Fruit fly (Drosophila melanogaster) whole organism, embryonic: ENCODE measurements around the gene CG10730.

Source experiments
- Atf3 ChIP-seq: fragments of 200-800 bp; sonication (Bioruptor generic); optimal IDR thresholded peaks from 3 replicates; lab custom pipeline; 2016; ENCODE audit warnings: missing biosample characterization, missing genetic modification characterization
- BEAF-32 ChIP-seq: fragments of 200-800 bp; sonication (Bioruptor generic); optimal IDR thresholded peaks from 3 replicates; lab custom pipeline; 2017; ENCODE audit warnings: missing biosample characterization, missing genetic modification characterization, mild to moderate bottlenecking, moderate library complexity, missing genetic modification reagents
- CG10274 ChIP-seq: fragments of 200-800 bp; sonication (Bioruptor generic); optimal IDR thresholded peaks from 3 replicates; lab custom pipeline; 2017; ENCODE audit warnings: missing biosample characterization, mild to moderate bottlenecking, missing genetic modification characterization
- CG11093 ChIP-seq: fragments of 200-800 bp; sonication (Bioruptor generic); IDR thresholded peaks from 3 replicates; pipeline ENCODE4 v1.3.6; 2022; ENCODE audit warnings: missing biosample characterization, missing genetic modification characterization
- CG11560 ChIP-seq: fragments of 200-800 bp; sonication (Bioruptor generic); IDR thresholded peaks from 3 replicates; pipeline ENCODE4 v1.3.6; 2022; ENCODE audit warnings: missing biosample characterization, missing genetic modification characterization
- CG11695 ChIP-seq: fragments of 200-800 bp; sonication (Bioruptor generic); IDR thresholded peaks from 3 replicates; pipeline ENCODE4 v1.3.6; 2022; ENCODE audit warnings: missing biosample characterization, missing genetic modification characterization
- CG12659 ChIP-seq: fragments of 200-800 bp; sonication (Bioruptor generic); optimal IDR thresholded peaks from 3 replicates; lab custom pipeline; 2017; ENCODE audit warnings: mild to moderate bottlenecking, missing biosample characterization, missing genetic modification reagents, missing genetic modification characterization
- CG14667 ChIP-seq: fragments of 200-800 bp; sonication (Bioruptor generic); IDR thresholded peaks from 2 replicates; pipeline ENCODE4 v1.3.6; 2022; ENCODE audit warnings: missing biosample characterization, missing genetic modification characterization
- CG15601 ChIP-seq: fragments of 200-800 bp; sonication (Bioruptor generic); optimal IDR thresholded peaks from 3 replicates; lab custom pipeline; 2019; ENCODE audit warnings: missing biosample characterization, mild to moderate bottlenecking, missing genetic modification characterization, moderate library complexity
- CG1602 ChIP-seq: fragments of 200-800 bp; sonication (Bioruptor generic); optimal IDR thresholded peaks from 3 replicates; lab custom pipeline; 2016; ENCODE audit warnings: missing biosample characterization, missing genetic modification characterization
- CG17186 ChIP-seq: fragments of 200-800 bp; sonication (Bioruptor generic); optimal IDR thresholded peaks from 3 replicates; lab custom pipeline; 2017; ENCODE audit warnings: missing biosample characterization, missing genetic modification reagents, missing genetic modification characterization
- CG17612 ChIP-seq: fragments of 200-800 bp; sonication (Bioruptor generic); IDR thresholded peaks from 2 replicates; pipeline ENCODE4 v1.3.6; 2022; ENCODE audit warnings: missing biosample characterization, missing genetic modification characterization
- CG18011 ChIP-seq: fragments of 200-800 bp; sonication (Bioruptor generic); optimal IDR thresholded peaks from 2 replicates; lab custom pipeline; 2017; ENCODE audit warnings: missing biosample characterization, missing genetic modification characterization, mild to moderate bottlenecking, moderate library complexity, missing genotype
- CG2129 ChIP-seq: fragments of 200-800 bp; sonication (Bioruptor generic); IDR thresholded peaks from 2 replicates; pipeline ENCODE4 v1.3.6; 2022; ENCODE audit warnings: missing biosample characterization, missing genetic modification characterization; ENCODE audit not compliant: partially characterized antibody
- CG2712 ChIP-seq: fragments of 200-800 bp; optimal IDR thresholded peaks from 3 replicates; lab custom pipeline; 2019; ENCODE audit warnings: missing biosample characterization, mild to moderate bottlenecking, missing genetic modification characterization, moderate library complexity
- CG30431 ChIP-seq: fragments of 200-800 bp; sonication (Bioruptor generic); optimal IDR thresholded peaks from 2 replicates; lab custom pipeline; 2017; ENCODE audit warnings: missing biosample characterization, missing genetic modification characterization
- CG3163 ChIP-seq: fragments of 200-800 bp; sonication (Bioruptor generic); optimal IDR thresholded peaks from 3 replicates; lab custom pipeline; 2016; ENCODE audit warnings: missing biosample characterization, missing genetic modification characterization
- CG32532 ChIP-seq: fragments of 200-800 bp; sonication (Bioruptor generic); IDR thresholded peaks from 2 replicates; pipeline ENCODE4 v1.3.6; 2022; ENCODE audit warnings: missing biosample characterization, missing genetic modification characterization
- CG3407 ChIP-seq: fragments of 200-800 bp; sonication (Bioruptor generic); optimal IDR thresholded peaks from 2 replicates; lab custom pipeline; 2018; ENCODE audit warnings: missing biosample characterization, mild to moderate bottlenecking, missing genetic modification characterization
- CG4707 ChIP-seq: fragments of 200-800 bp; sonication (Bioruptor generic); optimal IDR thresholded peaks from 2 replicates; lab custom pipeline; 2018; ENCODE audit warnings: missing biosample characterization, mild to moderate bottlenecking, missing genetic modification characterization, moderate library complexity
- CG6254 ChIP-seq: fragments of 200-800 bp; sonication (Bioruptor generic); optimal IDR thresholded peaks from 3 replicates; lab custom pipeline; 2017; ENCODE audit warnings: mild to moderate bottlenecking, missing biosample characterization, missing genetic modification reagents, missing genetic modification characterization
- CG7372 ChIP-seq: fragments of 200-800 bp; sonication (Bioruptor generic); IDR thresholded peaks from 2 replicates; pipeline ENCODE4 v1.3.6; 2022; ENCODE audit warnings: missing biosample characterization, missing genetic modification characterization
- CG7928 ChIP-seq: fragments of 200-800 bp; sonication (Bioruptor generic); optimal IDR thresholded peaks from 2 replicates; lab custom pipeline; 2017; ENCODE audit warnings: missing biosample characterization, mild to moderate bottlenecking, missing genetic modification characterization
- CG8089 ChIP-seq: fragments of 200-800 bp; sonication (Bioruptor generic); optimal IDR thresholded peaks from 3 replicates; lab custom pipeline; 2016; ENCODE audit warnings: missing biosample characterization, missing genetic modification characterization
- CG8478 ChIP-seq: fragments of >200 bp; optimal IDR thresholded peaks from 2 replicates; lab custom pipeline; 2018
- CG8924 ChIP-seq: fragments of 200-800 bp; optimal IDR thresholded peaks from 3 replicates; lab custom pipeline; 2019; ENCODE audit warnings: missing biosample characterization, mild to moderate bottlenecking, missing genetic modification characterization, moderate library complexity
- CG9876 ChIP-seq: fragments of 200-800 bp; sonication (Bioruptor generic); optimal IDR thresholded peaks from 2 replicates; lab custom pipeline; 2016; ENCODE audit warnings: missing biosample characterization, missing genetic modification characterization
- CTCF ChIP-seq: fragments of 200-800 bp; sonication (Bioruptor generic); optimal IDR thresholded peaks from 2 replicates; lab custom pipeline; 2017; ENCODE audit warnings: missing biosample characterization, mild to moderate bottlenecking, missing genetic modification characterization, moderate library complexity
- Dip2 ChIP-seq: fragments of 200-800 bp; sonication (Bioruptor generic); IDR thresholded peaks from 2 replicates; pipeline ENCODE4 v1.3.6; 2022; ENCODE audit warnings: missing biosample characterization, missing genetic modification characterization
- Gug ChIP-seq: fragments of 200-800 bp; sonication (Bioruptor generic); IDR thresholded peaks from 4 replicates; pipeline ENCODE4 v1.3.6; 2022; ENCODE audit warnings: missing biosample characterization, missing genetic modification characterization
- HLH3B ChIP-seq: fragments of 200-800 bp; sonication (Bioruptor generic); IDR thresholded peaks from 2 replicates; pipeline ENCODE4 v1.3.6; 2022; ENCODE audit warnings: missing biosample characterization, missing genetic modification characterization
- Lim3 ChIP-seq: fragments of 200-800 bp; sonication (Bioruptor generic); IDR thresholded peaks from 2 replicates; pipeline ENCODE4 v1.3.6; 2022; ENCODE audit warnings: missing biosample characterization, missing genetic modification characterization
- MTF-1 ChIP-seq: fragments of 200-800 bp; sonication (Bioruptor generic); optimal IDR thresholded peaks from 2 replicates; lab custom pipeline; 2018; ENCODE audit warnings: missing biosample characterization, mild to moderate bottlenecking, missing genetic modification characterization, borderline replicate concordance
- NK7.1 ChIP-seq: fragments of 200-800 bp; sonication (Bioruptor generic); optimal IDR thresholded peaks from 3 replicates; lab custom pipeline; 2016; ENCODE audit warnings: missing biosample characterization, missing genetic modification characterization
- Sox100B ChIP-seq: fragments of 200-800 bp; sonication (Bioruptor generic); optimal IDR thresholded peaks from 3 replicates; lab custom pipeline; 2018; ENCODE audit warnings: missing biosample characterization, mild to moderate bottlenecking, missing genetic modification characterization
- Sry-δ ChIP-seq: fragments of 200-800 bp; sonication (Bioruptor generic); optimal IDR thresholded peaks from 2 replicates; lab custom pipeline; 2016; ENCODE audit warnings: missing biosample characterization, missing genetic modification characterization
- bowl ChIP-seq: fragments of 200-800 bp; sonication (Bioruptor generic); IDR thresholded peaks from 2 replicates; pipeline ENCODE4 v1.3.6; 2022; ENCODE audit warnings: missing biosample characterization, missing genetic modification characterization
- crp ChIP-seq, 2 experiments: fragments of 200-800 bp; sonication (Bioruptor generic); optimal IDR thresholded peaks; 2 replicates in 1 of 2; 3 replicates in 1 of 2; lab custom pipeline; 2017; ENCODE audit warnings: missing biosample characterization in 2 of 2, missing genetic modification characterization in 2 of 2, mild to moderate bottlenecking in 1 of 2, moderate library complexity in 1 of 2
- fd64A ChIP-seq: fragments of 200-800 bp; sonication (Bioruptor generic); optimal IDR thresholded peaks from 3 replicates; lab custom pipeline; 2018; ENCODE audit warnings: missing biosample characterization, mild to moderate bottlenecking, missing genetic modification characterization
- luna ChIP-seq: fragments of 200-800 bp; sonication (Bioruptor generic); optimal IDR thresholded peaks from 2 replicates; lab custom pipeline; 2016; ENCODE audit warnings: missing biosample characterization, missing genetic modification characterization
- nerfin-1 ChIP-seq: fragments of 200-800 bp; sonication (Bioruptor generic); optimal IDR thresholded peaks from 3 replicates; lab custom pipeline; 2019; ENCODE audit warnings: missing biosample characterization, mild to moderate bottlenecking, missing genetic modification characterization, moderate library complexity
- oc ChIP-seq: fragments of 200-800 bp; sonication (Bioruptor generic); optimal IDR thresholded peaks from 2 replicates; lab custom pipeline; 2018; ENCODE audit warnings: missing biosample characterization, mild to moderate bottlenecking, missing genetic modification characterization, moderate library complexity
- onecut ChIP-seq: fragments of 200-800 bp; sonication (Bioruptor generic); IDR thresholded peaks from 2 replicates; pipeline ENCODE4 v1.3.6; 2022; ENCODE audit warnings: missing biosample characterization, missing genetic modification characterization
- sens-2 ChIP-seq: fragments of 200-800 bp; sonication (Bioruptor generic); IDR thresholded peaks from 2 replicates; pipeline ENCODE4 v1.3.6; 2022; ENCODE audit warnings: missing biosample characterization, missing genetic modification characterization
- so ChIP-seq: fragments of 200-800 bp; sonication (Bioruptor generic); IDR thresholded peaks from 3 replicates; pipeline ENCODE4 v1.3.6; 2022; ENCODE audit warnings: missing biosample characterization, missing genetic modification characterization
- stwl ChIP-seq: fragments of 200-800 bp; sonication (Bioruptor generic); optimal IDR thresholded peaks from 3 replicates; lab custom pipeline; 2018; ENCODE audit warnings: missing biosample characterization, mild to moderate bottlenecking, missing genetic modification characterization, moderate library complexity
- tin ChIP-seq: fragments of 200-800 bp; sonication (Bioruptor generic); optimal IDR thresholded peaks from 3 replicates; lab custom pipeline; 2016; ENCODE audit warnings: missing biosample characterization, missing genetic modification characterization
- ttk ChIP-seq: fragments of 200-800 bp; sonication (Bioruptor generic); IDR thresholded peaks from 2 replicates; pipeline ENCODE4 v2.1.2; 2022; ENCODE audit warnings: missing biosample characterization, missing genetic modification characterization
- usp ChIP-seq: fragments of >200 bp; optimal IDR thresholded peaks from 2 replicates; lab custom pipeline; 2017; ENCODE audit warnings: missing biosample characterization, missing genetic modification characterization
- zen ChIP-seq: fragments of 200-800 bp; sonication (Bioruptor generic); optimal IDR thresholded peaks from 3 replicates; lab custom pipeline; 2018; ENCODE audit warnings: missing biosample characterization, mild to moderate bottlenecking, missing genetic modification characterization, moderate library complexity

Gene CG10730

dm6 chr2L:20086295-20087096, 14.5 kb upstream of the CG10730 start (continued):
- TF ChIP-seq zen: peak; percentile 71
- TF ChIP-seq CTCF (GFP tag; lab: Kevin White, UChicago): peak; percentile 40
- TF ChIP-seq Dip2 (GFP tag; lab: Robert Waterston, UW): no peak; the same call in 1 of the 2 replicates
- TF ChIP-seq CG3407: peak; percentile 83
- TF ChIP-seq oc (tag; lab: Kevin White, UChicago): peak; percentile 86
- no peak for TF ChIP-seq usp
- TF ChIP-seq Gug: peak; percentile 74
- no peak for TF ChIP-seq stwl (tag; lab: Kevin White, UChicago)
- peak; percentile 84 for TF ChIP-seq HLH3B
- TF ChIP-seq CG11093 (GFP tag; lab: Robert Waterston, UW): peak; percentile 84
- peak in 1 of 2 experiments; percentile 51 for TF ChIP-seq crp (GFP tag; optimal IDR thresholded peaks at IDR 0.05; lab: Kevin White, UChicago)
- peak; percentile 77 for TF ChIP-seq CG12659 (GFP tag; lab: Kevin White, UChicago)
- TF ChIP-seq CG4707 (GFP tag; lab: Kevin White, UChicago): peak; percentile 88
- peak; percentile 66 for TF ChIP-seq CG9876 (GFP tag; lab: Kevin White, UChicago)
- TF ChIP-seq onecut (GFP tag; lab: Robert Waterston, UW): peak; percentile 76
- no peak for TF ChIP-seq BEAF-32 (GFP tag; lab: Kevin White, UChicago)
- peak; percentile 42 for TF ChIP-seq Sry-δ (GFP tag; lab: Kevin White, UChicago)
- peak; percentile 67 for TF ChIP-seq CG17612 (GFP tag; lab: Robert Waterston, UW)
- no peak for TF ChIP-seq luna (GFP tag; lab: Kevin White, UChicago)
- peak; percentile 81 for TF ChIP-seq ttk
- no peak for TF ChIP-seq CG7928 (GFP tag; lab: Kevin White, UChicago)
- peak; percentile 40 for TF ChIP-seq CG17186 (GFP tag; lab: Kevin White, UChicago)
- peak; percentile 88 for TF ChIP-seq Sox100B
- peak; percentile 60 for TF ChIP-seq CG18011 (GFP tag; lab: Kevin White, UChicago)
- no peak for TF ChIP-seq CG2129 (GFP tag; lab: Robert Waterston, UW)
- TF ChIP-seq Lim3 (GFP tag; lab: Robert Waterston, UW): 0 out of 2 replicates have a peak, but pooled peaks have one; percentile 7
- TF ChIP-seq CG11560 (tag; lab: Robert Waterston, UW): 0 out of 3 replicates have a peak, but pooled peaks have one; percentile 45
- peak; percentile 84 for TF ChIP-seq CG2712 (tag; lab: Kevin White, UChicago)
- peak; percentile 72 for TF ChIP-seq CG6254 (GFP tag; lab: Kevin White, UChicago)
- TF ChIP-seq CG15601 (tag; lab: Kevin White, UChicago): peak; percentile 78
- TF ChIP-seq so (GFP tag; lab: Robert Waterston, UW): peak; percentile 92
- TF ChIP-seq tin (GFP tag; lab: Kevin White, UChicago): peak; percentile 78
- peak; percentile 62 for TF ChIP-seq bowl (GFP tag; lab: Robert Waterston, UW)
- peak; percentile 77 for TF ChIP-seq nerfin-1
- peak; percentile 82 for TF ChIP-seq CG14667 (GFP tag; lab: Robert Waterston, UW)
- peak; percentile 32 for TF ChIP-seq NK7.1 (GFP tag; lab: Kevin White, UChicago)
- no peak for TF ChIP-seq CG8478 (lab: Kevin White, UChicago)
- TF ChIP-seq CG11695: peak; percentile 93
- peak; percentile 83 for TF ChIP-seq CG7372 (GFP tag; lab: Robert Waterston, UW)
- TF ChIP-seq CG1602 (GFP tag; lab: Kevin White, UChicago): peak; percentile 79
- TF ChIP-seq MTF-1 (GFP tag; lab: Kevin White, UChicago): peak; percentile 69
- TF ChIP-seq CG32532 (GFP tag; lab: Robert Waterston, UW): peak; percentile 73
- peak; percentile 76 for TF ChIP-seq Atf3 (GFP tag; lab: Kevin White, UChicago)
- peak; percentile 77 for TF ChIP-seq fd64A (GFP tag; lab: Kevin White, UChicago)
- TF ChIP-seq CG8089 (GFP tag; lab: Kevin White, UChicago): peak; percentile 83
- TF ChIP-seq CG30431 (GFP tag; lab: Kevin White, UChicago): peak; percentile 16
- TF ChIP-seq CG8924 (tag; lab: Kevin White, UChicago): peak; percentile 83
- TF ChIP-seq CG3163 (GFP tag; lab: Kevin White, UChicago): peak; percentile 54
- peak; percentile 82 for TF ChIP-seq sens-2 (GFP tag; lab: Robert Waterston, UW)
- peak; percentile 35 for TF ChIP-seq CG10274 (GFP tag; lab: Kevin White, UChicago)
